ENCODE assay signal across 7 worm cellular contexts in genomic region chrIV:3519352-3519751, ce11.
TF ChIP-seq lines count a peak whose summit lies in the region.

No protein-coding gene starts in this region.

TF ChIP-seq in whole organism, L1 larva, 84 proteins besides CTCF, POLR2A, EP300 and RAD21 (continues in another document):
- TF ChIP-seq efl-3 (GFP tag; optimal IDR thresholded peaks at IDR 0.05; lab: Kevin White, UChicago), result no peak
- no peak for TF ChIP-seq ceh-88 (GFP tag; IDR thresholded peaks at IDR 0.05; lab: Robert Waterston, UW)
- no peak for TF ChIP-seq C16A3.4 (tag; optimal IDR thresholded peaks at IDR 0.05; lab: Kevin White, UChicago)
- TF ChIP-seq sup-37 (GFP tag; optimal IDR thresholded peaks at IDR 0.05; lab: Kevin White, UChicago), result no peak
- TF ChIP-seq mdl-1 (tag; optimal IDR thresholded peaks at IDR 0.05; lab: Kevin White, UChicago), result peak in 1 of 2 experiments; percentile 41
- no peak for TF ChIP-seq unc-62 (GFP tag; optimal IDR thresholded peaks at IDR 0.05; lab: Kevin White, UChicago)
- TF ChIP-seq hpl-2 (GFP tag; optimal IDR thresholded peaks at IDR 0.05; lab: Kevin White, UChicago), result no peak
- TF ChIP-seq aly-2 (tag; optimal IDR thresholded peaks at IDR 0.05; lab: Kevin White, UChicago), result no peak
- TF ChIP-seq mab-9 (GFP tag; IDR thresholded peaks at IDR 0.05; lab: Robert Waterston, UW), result no peak
- peak; percentile 84 for TF ChIP-seq lin-14 (GFP tag; optimal IDR thresholded peaks at IDR 0.05; lab: Kevin White, UChicago)
- no peak for TF ChIP-seq aha-1 (tag; optimal IDR thresholded peaks at IDR 0.05; lab: Kevin White, UChicago)
- no peak for TF ChIP-seq skn-1 (tag; optimal IDR thresholded peaks at IDR 0.05; lab: Kevin White, UChicago)
- no peak for TF ChIP-seq pqm-1 (tag; optimal IDR thresholded peaks at IDR 0.05; lab: Kevin White, UChicago)
- no peak for TF ChIP-seq egl-27 (tag; optimal IDR thresholded peaks at IDR 0.05; lab: Kevin White, UChicago)

TF ChIP-seq in whole organism, L2 larva, 48 proteins besides CTCF, POLR2A, EP300 and RAD21 (continues in another document):
- TF ChIP-seq ZK546.5 (tag; optimal IDR thresholded peaks at IDR 0.05; lab: Kevin White, UChicago) (no peak), ztf-1 (GFP tag; conservative IDR thresholded peaks at IDR 0.05; lab: Robert Waterston, UW) (no peak), nhr-23 (tag; optimal IDR thresholded peaks at IDR 0.05; lab: Kevin White, UChicago) (no peak), unc-62 (GFP tag; optimal IDR thresholded peaks at IDR 0.05; lab: Kevin White, UChicago) (no peak), lin-39 (tag; optimal IDR thresholded peaks at IDR 0.05; lab: Kevin White, UChicago) (no peak), nhr-237 (tag; optimal IDR thresholded peaks at IDR 0.05; lab: Kevin White, UChicago) (no peak), nhr-77 (tag; optimal IDR thresholded peaks at IDR 0.05; lab: Kevin White, UChicago) (no peak), fos-1 (tag; optimal IDR thresholded peaks at IDR 0.05; lab: Kevin White, UChicago) (no peak), snpc-4 (tag; optimal IDR thresholded peaks at IDR 0.05; lab: Kevin White, UChicago) (peak; percentile 93), nhr-12 (tag; optimal IDR thresholded peaks at IDR 0.05; lab: Kevin White, UChicago) (no peak), sma-3 (GFP tag; optimal IDR thresholded peaks at IDR 0.05; lab: Kevin White, UChicago) (no peak), skn-1 (tag; optimal IDR thresholded peaks at IDR 0.05; lab: Kevin White, UChicago) (no peak), alr-1 (tag; optimal IDR thresholded peaks at IDR 0.05; lab: Kevin White, UChicago) (no peak), nhr-10 (tag; optimal IDR thresholded peaks at IDR 0.05; lab: Kevin White, UChicago) (no peak)

TF ChIP-seq in whole organism, L3 larva, 47 proteins besides CTCF, POLR2A, EP300 and RAD21 (continues in another document):
- TF ChIP-seq nfya-1 (tag; optimal IDR thresholded peaks at IDR 0.05; lab: Kevin White, UChicago; ENCODE audit: insufficient read depth) (peak; percentile 63), pqm-1 (tag; optimal IDR thresholded peaks at IDR 0.05; lab: Kevin White, UChicago) (no peak), ceh-28 (tag; optimal IDR thresholded peaks at IDR 0.05; lab: Kevin White, UChicago) (peak; percentile 28), fkh-10 (GFP tag; optimal IDR thresholded peaks at IDR 0.05; lab: Kevin White, UChicago) (no peak), pha-4 (tag; optimal IDR thresholded peaks at IDR 0.05; lab: Kevin White, UChicago) (no peak), nhr-237 (tag; optimal IDR thresholded peaks at IDR 0.05; lab: Kevin White, UChicago) (no peak), snpc-4 (tag; optimal IDR thresholded peaks at IDR 0.05; lab: Kevin White, UChicago) (peak; percentile 95), elt-1 (tag; optimal IDR thresholded peaks at IDR 0.05; lab: Kevin White, UChicago) (no peak), ceh-16 (tag; optimal IDR thresholded peaks at IDR 0.05; lab: Kevin White, UChicago) (no peak), lin-15B (tag; optimal IDR thresholded peaks at IDR 0.05; lab: Kevin White, UChicago) (peak; percentile 1), lin-39 (tag; optimal IDR thresholded peaks at IDR 0.05; lab: Kevin White, UChicago) (peak; percentile 24), zag-1 (tag; optimal IDR thresholded peaks at IDR 0.05; lab: Kevin White, UChicago) (no peak), mml-1 (tag; optimal IDR thresholded peaks at IDR 0.05; lab: Kevin White, UChicago) (no peak), hmg-11 (tag; optimal IDR thresholded peaks at IDR 0.05; lab: Kevin White, UChicago) (peak; percentile 67)

TF ChIP-seq in whole organism, L4 larva, 104 proteins besides CTCF, POLR2A, EP300 and RAD21 (continues in another document):
- TF ChIP-seq R02D3.7 (tag; optimal IDR thresholded peaks at IDR 0.05; lab: Kevin White, UChicago) (no peak), ZK337.2 (GFP tag; IDR thresholded peaks at IDR 0.05; lab: Robert Waterston, UW) (no peak), mdt-29 (GFP tag; IDR thresholded peaks at IDR 0.05; lab: Robert Waterston, UW) (no peak), pqm-1 (tag; optimal IDR thresholded peaks at IDR 0.05; lab: Kevin White, UChicago) (no peak), spr-3 (GFP tag; optimal IDR thresholded peaks at IDR 0.05; lab: Kevin White, UChicago) (no peak), dpl-1 (GFP tag; optimal IDR thresholded peaks at IDR 0.05; lab: Kevin White, UChicago) (peak; percentile 17), daf-19 (GFP tag; conservative IDR thresholded peaks at IDR 0.05; lab: Robert Waterston, UW) (no peak), sdz-12 (GFP tag; optimal IDR thresholded peaks at IDR 0.05; lab: Kevin White, UChicago) (no peak), zip-2 (tag; optimal IDR thresholded peaks at IDR 0.05; lab: Kevin White, UChicago) (no peak), nhr-48 (tag; optimal IDR thresholded peaks at IDR 0.05; lab: Kevin White, UChicago) (no peak), daf-16 (GFP tag; optimal IDR thresholded peaks at IDR 0.05; lab: Kevin White, UChicago) (no peak), daf-16 (tag; optimal IDR thresholded peaks at IDR 0.05; lab: Kevin White, UChicago) (no peak), Y48G9A.11 (GFP tag; IDR thresholded peaks at IDR 0.05; lab: Robert Waterston, UW) (no peak), T20F7.1 (GFP tag; optimal IDR thresholded peaks at IDR 0.05; lab: Kevin White, UChicago) (no peak), unc-39 (tag; optimal IDR thresholded peaks at IDR 0.05; lab: Kevin White, UChicago) (no peak)

TF ChIP-seq in whole organism, late embryonic, 69 proteins besides CTCF, POLR2A, EP300 and RAD21 (continues in another document):
- no peak for TF ChIP-seq pax-1 (tag; optimal IDR thresholded peaks at IDR 0.05; lab: Kevin White, UChicago)
- TF ChIP-seq unc-42 (tag; optimal IDR thresholded peaks at IDR 0.05; lab: Kevin White, UChicago), result no peak
- TF ChIP-seq ceh-31 (tag; optimal IDR thresholded peaks at IDR 0.05; lab: Kevin White, UChicago), result peak; percentile 46
- TF ChIP-seq K09A11.1 (tag; optimal IDR thresholded peaks at IDR 0.05; lab: Kevin White, UChicago; ENCODE audit: insufficient read depth), result no peak
- TF ChIP-seq pha-2 (tag; optimal IDR thresholded peaks at IDR 0.05; lab: Kevin White, UChicago), result no peak
- peak; percentile 29 for TF ChIP-seq nfya-1 (tag; optimal IDR thresholded peaks at IDR 0.05; lab: Kevin White, UChicago)
- TF ChIP-seq hlh-30 (tag; optimal IDR thresholded peaks at IDR 0.05; lab: Kevin White, UChicago; ENCODE audit: insufficient read depth), result no peak
- TF ChIP-seq unc-55 (GFP tag; optimal IDR thresholded peaks at IDR 0.05; lab: Kevin White, UChicago), result peak; percentile 50
- no peak for TF ChIP-seq dve-1 (tag; optimal IDR thresholded peaks at IDR 0.05; lab: Kevin White, UChicago)
- no peak for TF ChIP-seq npax-4 (tag; optimal IDR thresholded peaks at IDR 0.05; lab: Kevin White, UChicago)
- TF ChIP-seq hlh-6 (tag; optimal IDR thresholded peaks at IDR 0.05; lab: Kevin White, UChicago), result no peak
- TF ChIP-seq Y22D7AL.16 (tag; optimal IDR thresholded peaks at IDR 0.05; lab: Kevin White, UChicago), result no peak
- no peak for TF ChIP-seq hlh-8 (tag; optimal IDR thresholded peaks at IDR 0.05; lab: Kevin White, UChicago)
- no peak for TF ChIP-seq ceh-6 (GFP tag; optimal IDR thresholded peaks at IDR 0.05; lab: Kevin White, UChicago)
- no peak for TF ChIP-seq sox-4 (tag; optimal IDR thresholded peaks at IDR 0.05; lab: Kevin White, UChicago)

TF ChIP-seq in whole organism, mixed stage, embryonic, 35 proteins besides CTCF, POLR2A, EP300 and RAD21:
- TF ChIP-seq nhr-76 (tag; optimal IDR thresholded peaks at IDR 0.05; lab: Kevin White, UChicago) (no peak), unc-120 (tag; optimal IDR thresholded peaks at IDR 0.05; lab: Kevin White, UChicago; ENCODE audit: poor library complexity, severe bottlenecking) (peak; percentile 39), blmp-1 (tag; optimal IDR thresholded peaks at IDR 0.05; lab: Kevin White, UChicago) (peak; percentile 59), ces-1 (GFP tag; optimal IDR thresholded peaks at IDR 0.05; lab: Kevin White, UChicago) (peak; percentile 52), pha-4 (tag; optimal IDR thresholded peaks at IDR 0.05; lab: Kevin White, UChicago) (peak; percentile 34), bed-3 (GFP tag; optimal IDR thresholded peaks at IDR 0.05; lab: Kevin White, UChicago) (no peak), sptf-1 (tag; optimal IDR thresholded peaks at IDR 0.05; lab: Kevin White, UChicago) (no peak)
TF ChIP-seq in whole organism, mixed stage, embryonic: peak in this region for 4.

TF ChIP-seq in whole organism, young adult, 124 proteins besides CTCF, POLR2A, EP300 and RAD21:
- TF ChIP-seq zfh-2 (GFP tag; conservative IDR thresholded peaks at IDR 0.05; lab: Robert Waterston, UW) (peak; percentile 63), snpc-4 (GFP tag; optimal IDR thresholded peaks at IDR 0.05; lab: Kevin White, UChicago) (peak; percentile 68), snpc-4 (tag; optimal IDR thresholded peaks at IDR 0.05; lab: Kevin White, UChicago) (peak; percentile 70 to 85 (median 84)), C06A6.2 (GFP tag; conservative IDR thresholded peaks at IDR 0.05; lab: Robert Waterston, UW) (0 out of 2 replicates have a peak, but pooled peaks have one; percentile 26), hmg-1.2 (GFP tag; IDR thresholded peaks at IDR 0.05; lab: Robert Waterston, UW) (peak; percentile 99), cebp-1 (GFP tag; IDR thresholded peaks at IDR 0.05; lab: Robert Waterston, UW) (no peak), cebp-1 (tag; optimal IDR thresholded peaks at IDR 0.05; lab: Kevin White, UChicago) (peak; percentile 47), K12H6.12 (tag; optimal IDR thresholded peaks at IDR 0.05; lab: Kevin White, UChicago) (no peak)
